Worm (Caenorhabditis elegans) whole organism, L4/young adult: ENCODE data around the gene faah-3.

Experiments used
- W03F9.2 ChIP-seq: fragments of 150-350 bp; optimal IDR thresholded peaks from 2 replicates; lab custom pipeline; 2014; ENCODE audit warnings: missing biosample characterization, missing genetic modification characterization
- dao-5 ChIP-seq: sonication (generic microtip); optimal IDR thresholded peaks from 2 replicates; lab custom pipeline; 2016; ENCODE audit warnings: missing genotype, missing genetic modification characterization, moderate library complexity, missing compliant biosample characterization
- him-1 ChIP-seq: sonication (generic microtip); optimal IDR thresholded peaks from 2 replicates; lab custom pipeline; 2016; ENCODE audit warnings: missing genotype, missing genetic modification reagents, missing genetic modification characterization, missing compliant biosample characterization

- no peak for TF ChIP-seq dao-5 (tag; lab: Kevin White, UChicago)
- no peak for TF ChIP-seq him-1
- no peak for TF ChIP-seq W03F9.2 (tag; lab: Kevin White, UChicago)
Measured at ce11 chrIV:983558-983957, 38.1 kb upstream of the faah-3 start.
